Worm (Caenorhabditis elegans) whole organism, mixed stage, embryonic: Measurements from ENCODE around the gene F12A10.6.

ENCODE experiments used
- M03D4.4 ChIP-seq: sonication (generic microtip); optimal IDR thresholded peaks from 2 replicates; lab custom pipeline; 2017; ENCODE audit warnings: mild to moderate bottlenecking, missing genetic modification characterization, missing compliant biosample characterization
- bed-3 ChIP-seq: fragments of 200-800 bp; sonication (Bioruptor generic); optimal IDR thresholded peaks from 3 replicates; lab custom pipeline; 2018; ENCODE audit warnings: mild to moderate bottlenecking, missing genetic modification characterization, moderate library complexity, missing compliant biosample characterization
- blmp-1 ChIP-seq: fragments of 150-350 bp; optimal IDR thresholded peaks from 2 replicates; lab custom pipeline; 2014; ENCODE audit warnings: missing biosample characterization, missing genetic modification characterization
- ceh-39 ChIP-seq: fragments of 150-350 bp; optimal IDR thresholded peaks from 2 replicates; lab custom pipeline; 2014; ENCODE audit warnings: missing biosample characterization, missing genetic modification characterization
- cnd-1 ChIP-seq: fragments of 200-800 bp; sonication (Bioruptor generic); optimal IDR thresholded peaks from 2 replicates; lab custom pipeline; 2018; ENCODE audit warnings: mild to moderate bottlenecking, missing genetic modification characterization, missing compliant biosample characterization
- elt-1 ChIP-seq: sonication (generic microtip); optimal IDR thresholded peaks from 2 replicates; lab custom pipeline; 2017; ENCODE audit warnings: missing genetic modification characterization, mild to moderate bottlenecking, missing compliant biosample characterization, antibody characterized with exemption, moderate library complexity, borderline replicate concordance; ENCODE audit not compliant: insufficient read depth
- hlh-1 ChIP-seq: fragments of 150-350 bp; optimal IDR thresholded peaks from 2 replicates; lab custom pipeline; 2014; ENCODE audit warnings: missing biosample characterization, missing genetic modification reagents, missing genetic modification characterization
- lin-32 ChIP-seq: fragments of 200-800 bp; sonication (Bioruptor generic); optimal IDR thresholded peaks from 2 replicates; lab custom pipeline; 2018; ENCODE audit warnings: mild to moderate bottlenecking, missing genetic modification characterization, missing compliant biosample characterization
- lsy-2 ChIP-seq: fragments of 150-350 bp; optimal IDR thresholded peaks from 2 replicates; lab custom pipeline; 2014; ENCODE audit warnings: missing biosample characterization, missing genetic modification characterization
- nhr-12 ChIP-seq: fragments of 150-350 bp; optimal IDR thresholded peaks from 2 replicates; lab custom pipeline; 2014; ENCODE audit warnings: missing biosample characterization, missing genetic modification characterization
- nhr-2 ChIP-seq: fragments of 150-350 bp; optimal IDR thresholded peaks from 2 replicates; lab custom pipeline; 2014; ENCODE audit warnings: missing biosample characterization, missing genetic modification characterization
- sem-2 ChIP-seq: fragments of 200-800 bp; sonication (Bioruptor generic); optimal IDR thresholded peaks from 2 replicates; lab custom pipeline; 2018; ENCODE audit warnings: mild to moderate bottlenecking, missing genetic modification characterization, missing compliant biosample characterization
- sptf-1 ChIP-seq: sonication (generic microtip); optimal IDR thresholded peaks from 2 replicates; lab custom pipeline; 2017; ENCODE audit warnings: mild to moderate bottlenecking, missing genetic modification characterization, moderate library complexity, missing compliant biosample characterization
- tbx-8 ChIP-seq: fragments of 200-800 bp; sonication (Bioruptor generic); optimal IDR thresholded peaks from 2 replicates; lab custom pipeline; 2018; ENCODE audit warnings: mild to moderate bottlenecking, missing genetic modification characterization, moderate library complexity, missing compliant biosample characterization
- unc-39 ChIP-seq: fragments of 150-350 bp; optimal IDR thresholded peaks from 2 replicates; lab custom pipeline; 2014; ENCODE audit warnings: missing biosample characterization, missing genetic modification characterization
- unc-62 ChIP-seq: fragments of 150-350 bp; optimal IDR thresholded peaks from 2 replicates; lab custom pipeline; 2014; ENCODE audit warnings: missing biosample characterization, missing genetic modification reagents, missing genetic modification characterization
- zip-8 ChIP-seq: fragments of 150-350 bp; optimal IDR thresholded peaks from 2 replicates; lab custom pipeline; 2014; ENCODE audit warnings: missing biosample characterization, missing genetic modification characterization

F12A10.6 gene

DNA sequence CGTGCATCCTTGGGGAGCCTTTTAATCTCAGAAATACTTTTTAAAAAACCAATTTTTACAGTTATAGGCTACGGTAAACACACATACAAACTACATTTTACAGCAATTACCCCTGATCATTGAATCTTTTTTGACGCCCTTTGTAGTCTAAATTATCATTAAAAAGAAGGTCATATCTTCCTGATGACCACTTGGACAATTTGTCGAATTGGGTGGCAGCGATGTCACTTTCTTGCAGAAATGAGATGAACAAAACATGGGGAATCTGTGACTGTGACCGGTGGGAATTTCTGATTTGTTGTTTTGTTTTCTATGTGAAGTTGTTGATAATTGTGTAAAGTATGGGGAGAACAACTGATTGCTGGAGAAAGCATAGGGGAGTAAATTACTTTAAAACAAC lies 44.7 kb downstream of the F12A10.6 start:
- no peak for TF ChIP-seq ceh-39 (tag; lab: Kevin White, UChicago)
- TF ChIP-seq blmp-1: no peak
- no peak for TF ChIP-seq lsy-2 (tag; lab: Kevin White, UChicago)
- no peak for TF ChIP-seq lin-32 (GFP tag; lab: Kevin White, UChicago)
- TF ChIP-seq cnd-1 (tag; lab: Kevin White, UChicago): no peak
- no peak for TF ChIP-seq zip-8 (tag; lab: Kevin White, UChicago)
- no peak for TF ChIP-seq bed-3
- no peak for TF ChIP-seq unc-39 (tag; lab: Kevin White, UChicago)
- no peak for TF ChIP-seq tbx-8 (GFP tag; lab: Kevin White, UChicago)
- TF ChIP-seq nhr-12 (tag; lab: Kevin White, UChicago): no peak
- TF ChIP-seq sptf-1 (tag; lab: Kevin White, UChicago): no peak
- no peak for TF ChIP-seq sem-2
- TF ChIP-seq nhr-2: no peak

DNA sequence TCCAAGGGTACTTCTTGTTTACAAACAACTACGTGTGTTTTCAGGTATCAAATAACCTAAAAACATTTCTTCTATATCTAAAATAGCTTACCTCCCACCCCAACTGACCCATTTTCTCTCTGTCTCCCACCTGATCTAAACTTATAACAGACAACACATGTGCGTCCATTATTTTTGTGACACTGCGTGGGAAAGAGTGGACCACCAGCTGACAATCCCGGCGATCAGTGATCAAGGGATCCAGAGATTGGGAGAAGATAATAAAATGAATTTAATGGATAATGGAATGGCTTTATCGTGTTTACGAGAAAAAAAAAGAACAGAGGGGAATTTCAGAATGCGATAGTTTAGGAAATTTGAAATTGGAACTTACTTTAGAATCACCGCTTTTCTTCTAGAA lies 45.1 kb downstream of the F12A10.6 start:
- no peak for TF ChIP-seq tbx-8 (GFP tag; lab: Kevin White, UChicago)
- TF ChIP-seq unc-62 (GFP tag; lab: Kevin White, UChicago): peak; percentile 8
- TF ChIP-seq hlh-1 (tag; lab: Kevin White, UChicago): peak; percentile 87
- TF ChIP-seq, all 35 proteins: peak for 2

DNA sequence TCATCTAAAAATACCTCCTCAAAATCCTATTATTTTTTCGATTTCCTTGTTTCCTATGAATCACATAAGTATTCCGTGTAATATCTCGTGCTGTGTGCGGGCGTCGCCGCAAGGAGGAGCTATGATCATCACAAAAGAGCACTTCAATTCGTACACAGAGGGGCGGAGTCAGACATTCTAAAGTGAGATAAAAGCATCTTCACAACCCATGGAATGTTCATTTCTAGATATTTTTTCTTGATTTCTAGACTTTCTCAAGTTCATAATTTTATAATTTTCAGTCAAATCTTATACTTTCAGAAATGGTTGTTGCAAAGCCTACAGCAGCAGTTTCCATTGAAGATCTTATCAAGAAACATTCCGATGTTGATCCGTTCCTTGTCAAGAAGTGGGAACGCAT lies 46.9 kb downstream of the F12A10.6 start, which contains the start of gene cex-1:
Gene cex-1, plus strand, starts transcription at position 301 of the 400 bp plus-strand sequence.
- no peak for TF ChIP-seq ceh-39 (tag; lab: Kevin White, UChicago)

ce11 chrII:5446506-5446905 lies 47.8 kb downstream of the F12A10.6 start, which contains the start of gene nmr-1:
nmr-1 (minus strand) TSS chrII:5446606.
- no peak for TF ChIP-seq elt-1 (tag; lab: Kevin White, UChicago)
- no peak for TF ChIP-seq unc-62 (GFP tag; lab: Kevin White, UChicago)
- TF ChIP-seq tbx-8 (GFP tag; lab: Kevin White, UChicago): no peak
- TF ChIP-seq lsy-2 (tag; lab: Kevin White, UChicago): no peak
- TF ChIP-seq M03D4.4 (tag; lab: Kevin White, UChicago): no peak
- TF ChIP-seq hlh-1 (tag; lab: Kevin White, UChicago): no peak
